Worm (Caenorhabditis elegans): ENCODE results near the gene W02H5.19.

Gene W02H5.19

ce11 chrV:2664525-2665053 lies 25.9 kb downstream of the W02H5.19 start, which contains the start of gene ndx-2:
Gene ndx-2 (minus strand): TSS chrV:2665003.
- TF ChIP-seq scrt-1 (GFP tag; IDR thresholded peaks at IDR 0.05): no peak
- TF ChIP-seq flt-1 (GFP tag; IDR thresholded peaks at IDR 0.05): no peak
- TF ChIP-seq F13C5.2 (tag; optimal IDR thresholded peaks at IDR 0.05): no peak
- peak; percentile 31 for TF ChIP-seq hmg-4 (GFP tag; optimal IDR thresholded peaks at IDR 0.05)
- TF ChIP-seq tbx-37 (GFP tag; conservative IDR thresholded peaks at IDR 0.05): no peak
- 0 out of 2 replicates have a peak, but pooled peaks have one; percentile 55 for TF ChIP-seq sea-1 (GFP tag; conservative IDR thresholded peaks at IDR 0.05)
- TF ChIP-seq tbx-11 (GFP tag; IDR thresholded peaks at IDR 0.05): no peak; the same call in 1 of the 2 replicates
- no peak for TF ChIP-seq ceh-36 (tag; optimal IDR thresholded peaks at IDR 0.05)
- TF ChIP-seq ama-1 (optimal IDR thresholded peaks at IDR 0.05): no peak
- peak; percentile 57 for TF ChIP-seq pes-1 (GFP tag; IDR thresholded peaks at IDR 0.05)

ce11 chrV:2666600-2666999 lies 27.9 kb downstream of the W02H5.19 start, which contains the start of gene W02G9.4:
Gene W02G9.4 (plus strand): TSS chrV:2666900.
- no peak for TF ChIP-seq scrt-1 (GFP tag; IDR thresholded peaks at IDR 0.05)
- TF ChIP-seq tbx-37 (GFP tag; conservative IDR thresholded peaks at IDR 0.05): no peak
- TF ChIP-seq aly-1 (tag; optimal IDR thresholded peaks at IDR 0.05): no peak
- TF ChIP-seq pes-1 (GFP tag; IDR thresholded peaks at IDR 0.05): no peak
- no peak for TF ChIP-seq ets-7 (tag; optimal IDR thresholded peaks at IDR 0.05)
- no peak for TF ChIP-seq F13C5.2 (tag; optimal IDR thresholded peaks at IDR 0.05)

- TF ChIP-seq ceh-13 (GFP tag; optimal IDR thresholded peaks at IDR 0.05): no peak
- no peak for TF ChIP-seq tbx-37 (GFP tag; conservative IDR thresholded peaks at IDR 0.05)
- no peak for TF ChIP-seq F13C5.2 (tag; optimal IDR thresholded peaks at IDR 0.05)
- TF ChIP-seq hnd-1 (tag; optimal IDR thresholded peaks at IDR 0.05): no peak
- no peak for TF ChIP-seq ets-7 (tag; optimal IDR thresholded peaks at IDR 0.05)
- no peak for TF ChIP-seq flt-1 (GFP tag; IDR thresholded peaks at IDR 0.05)
- no peak for TF ChIP-seq scrt-1 (GFP tag; IDR thresholded peaks at IDR 0.05)
- TF ChIP-seq sea-1 (GFP tag; conservative IDR thresholded peaks at IDR 0.05): no peak
- TF ChIP-seq hmbx-1 (tag; optimal IDR thresholded peaks at IDR 0.05): no peak
- no peak for TF ChIP-seq B0310.2 (tag; optimal IDR thresholded peaks at IDR 0.05)
- TF ChIP-seq aly-1 (tag; optimal IDR thresholded peaks at IDR 0.05): no peak
- no peak for TF ChIP-seq pes-1 (GFP tag; IDR thresholded peaks at IDR 0.05)
- no peak for TF ChIP-seq hmg-4 (GFP tag; optimal IDR thresholded peaks at IDR 0.05)
- no peak for TF ChIP-seq tbx-11 (GFP tag; IDR thresholded peaks at IDR 0.05)
Observed at ce11 chrV:2671155-2671554, 32.5 kb downstream of the W02H5.19 start, which contains the start of gene kel-8. Gene kel-8 (plus strand): TSS chrV:2671455.

ce11 chrV:2672603-2673002 lies 33.9 kb downstream of the W02H5.19 start, which contains the start of gene W02G9.3:
Gene W02G9.3 (plus strand): TSS chrV:2672986.
- peak; percentile 48 for TF ChIP-seq F13C5.2 (tag; optimal IDR thresholded peaks at IDR 0.05)
- TF ChIP-seq ets-7 (tag; optimal IDR thresholded peaks at IDR 0.05): no peak

ce11 chrV:2673807-2674206 lies 35.1 kb downstream of the W02H5.19 start:
- TF ChIP-seq ets-7 (tag; optimal IDR thresholded peaks at IDR 0.05): peak; percentile 15
- TF ChIP-seq hnd-1 (tag; optimal IDR thresholded peaks at IDR 0.05): peak; percentile 45
- peak; percentile 60 for TF ChIP-seq ceh-36 (tag; optimal IDR thresholded peaks at IDR 0.05)
- TF ChIP-seq pes-1 (GFP tag; IDR thresholded peaks at IDR 0.05): peak; percentile 91
- peak; percentile 58 for TF ChIP-seq tbx-37 (GFP tag; conservative IDR thresholded peaks at IDR 0.05)
- TF ChIP-seq scrt-1 (GFP tag; IDR thresholded peaks at IDR 0.05): peak; percentile 72; the same call in 1 of the 2 replicates
- TF ChIP-seq ama-1 (optimal IDR thresholded peaks at IDR 0.05): no peak
- TF ChIP-seq B0310.2 (tag; optimal IDR thresholded peaks at IDR 0.05): peak; percentile 61
- TF ChIP-seq sea-1 (GFP tag; conservative IDR thresholded peaks at IDR 0.05): peak; percentile 83; the same call in 1 of the 2 replicates
- no peak for TF ChIP-seq hmbx-1 (tag; optimal IDR thresholded peaks at IDR 0.05)
- TF ChIP-seq flt-1 (GFP tag; IDR thresholded peaks at IDR 0.05): peak; percentile 85
- peak; percentile 33 for TF ChIP-seq tra-4 (tag; optimal IDR thresholded peaks at IDR 0.05)
- TF ChIP-seq ceh-13 (GFP tag; optimal IDR thresholded peaks at IDR 0.05): peak; percentile 53
- peak; percentile 6 for TF ChIP-seq F13C5.2 (tag; optimal IDR thresholded peaks at IDR 0.05)
- TF ChIP-seq aly-1 (tag; optimal IDR thresholded peaks at IDR 0.05): peak; percentile 84
- peak; percentile 92 for TF ChIP-seq tbx-11 (GFP tag; IDR thresholded peaks at IDR 0.05)
- TF ChIP-seq hmg-4 (GFP tag; optimal IDR thresholded peaks at IDR 0.05): peak; percentile 77

- no peak for TF ChIP-seq ceh-36 (tag; optimal IDR thresholded peaks at IDR 0.05)
- no peak for TF ChIP-seq B0310.2 (tag; optimal IDR thresholded peaks at IDR 0.05)
- TF ChIP-seq tbx-11 (GFP tag; IDR thresholded peaks at IDR 0.05): no peak
- no peak for TF ChIP-seq tra-4 (tag; optimal IDR thresholded peaks at IDR 0.05)
- TF ChIP-seq tbx-37 (GFP tag; conservative IDR thresholded peaks at IDR 0.05): no peak
- no peak for TF ChIP-seq ama-1 (optimal IDR thresholded peaks at IDR 0.05)
- TF ChIP-seq ets-7 (tag; optimal IDR thresholded peaks at IDR 0.05): no peak
- TF ChIP-seq hmbx-1 (tag; optimal IDR thresholded peaks at IDR 0.05): no peak
- TF ChIP-seq sea-1 (GFP tag; conservative IDR thresholded peaks at IDR 0.05): no peak
- no peak for TF ChIP-seq aly-1 (tag; optimal IDR thresholded peaks at IDR 0.05)
- no peak for TF ChIP-seq ceh-13 (GFP tag; optimal IDR thresholded peaks at IDR 0.05)
- TF ChIP-seq hmg-4 (GFP tag; optimal IDR thresholded peaks at IDR 0.05): no peak
Observed at ce11 chrV:2675692-2676091, 37.0 kb downstream of the W02H5.19 start.

- TF ChIP-seq flt-1 (GFP tag; IDR thresholded peaks at IDR 0.05) (no peak), hnd-1 (tag; optimal IDR thresholded peaks at IDR 0.05) (no peak), aly-1 (tag; optimal IDR thresholded peaks at IDR 0.05) (no peak), ama-1 (optimal IDR thresholded peaks at IDR 0.05) (no peak), B0310.2 (tag; optimal IDR thresholded peaks at IDR 0.05) (no peak), sea-1 (GFP tag; conservative IDR thresholded peaks at IDR 0.05) (no peak), F13C5.2 (tag; optimal IDR thresholded peaks at IDR 0.05) (no peak), tbx-37 (GFP tag; conservative IDR thresholded peaks at IDR 0.05) (no peak), scrt-1 (GFP tag; IDR thresholded peaks at IDR 0.05) (no peak), tra-4 (tag; optimal IDR thresholded peaks at IDR 0.05) (no peak), hmg-4 (GFP tag; optimal IDR thresholded peaks at IDR 0.05) (no peak)
Observed at ce11 chrV:2677648-2678047, 39.0 kb downstream of the W02H5.19 start.
